Fruit fly (Drosophila melanogaster): Measurements from ENCODE around the gene pdgy.

The pdgy gene

DNA sequence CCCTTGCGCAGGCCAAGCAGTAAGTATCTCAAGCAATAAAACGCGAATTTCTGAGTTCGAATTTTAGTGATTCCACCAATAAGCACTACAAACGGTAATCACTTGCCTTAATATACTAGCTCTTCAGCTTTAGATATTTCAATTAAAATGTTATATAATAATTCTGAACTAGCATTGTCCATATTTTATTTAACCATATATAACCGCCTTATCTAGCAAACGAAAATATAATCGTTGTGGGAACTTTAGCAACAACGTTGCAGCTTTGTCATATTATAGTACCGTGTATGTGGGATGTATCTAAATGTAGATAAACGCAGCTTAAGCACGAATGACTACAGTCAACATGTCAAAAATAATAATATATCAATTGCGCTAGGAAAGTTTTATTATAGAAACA, 22.0 kb downstream of the pdgy start:
- no peak for TF ChIP-seq Gug (GFP tag; IDR thresholded peaks at IDR 0.05)
- no peak for TF ChIP-seq CG6276 (GFP tag; optimal IDR thresholded peaks at IDR 0.05)
- TF ChIP-seq CG11762 (GFP tag; optimal IDR thresholded peaks at IDR 0.05; ENCODE audit: insufficient read depth): no peak
- TF ChIP-seq Hr39 (GFP tag; optimal IDR thresholded peaks at IDR 0.05): no peak
- TF ChIP-seq vri (GFP tag; optimal IDR thresholded peaks at IDR 0.05): no peak
- TF ChIP-seq dsx (GFP tag; optimal IDR thresholded peaks at IDR 0.05; ENCODE audit: poor library complexity, severe bottlenecking): no peak
- no peak for TF ChIP-seq CG6163 (GFP tag; IDR thresholded peaks at IDR 0.05)

DNA sequence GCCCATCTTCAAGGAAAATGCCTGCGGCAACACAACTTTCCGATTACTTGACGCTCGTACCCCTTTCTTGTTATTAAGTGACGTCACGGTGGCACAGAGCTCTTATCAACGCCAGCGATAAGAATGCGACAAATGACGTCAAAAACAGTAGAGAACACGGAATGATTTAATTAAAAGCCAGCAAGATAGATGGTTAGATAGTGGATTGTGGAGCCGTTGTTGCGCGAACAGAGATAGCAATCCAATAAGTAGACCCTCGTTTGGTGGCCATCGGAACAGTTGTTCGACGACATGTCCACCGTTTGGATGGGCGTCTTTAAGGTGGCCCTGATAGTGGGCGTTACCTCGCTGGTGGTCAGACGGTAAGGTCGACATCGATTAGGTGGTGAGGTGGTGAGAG, 23.5 kb downstream of the pdgy start:
- TF ChIP-seq spab (GFP tag; optimal IDR thresholded peaks at IDR 0.05) (no peak), cyc (GFP tag; optimal IDR thresholded peaks at IDR 0.05) (no peak), Eip78C (GFP tag) (peak; percentile 34), vri (GFP tag; optimal IDR thresholded peaks at IDR 0.05) (peak; percentile 42)

DNA sequence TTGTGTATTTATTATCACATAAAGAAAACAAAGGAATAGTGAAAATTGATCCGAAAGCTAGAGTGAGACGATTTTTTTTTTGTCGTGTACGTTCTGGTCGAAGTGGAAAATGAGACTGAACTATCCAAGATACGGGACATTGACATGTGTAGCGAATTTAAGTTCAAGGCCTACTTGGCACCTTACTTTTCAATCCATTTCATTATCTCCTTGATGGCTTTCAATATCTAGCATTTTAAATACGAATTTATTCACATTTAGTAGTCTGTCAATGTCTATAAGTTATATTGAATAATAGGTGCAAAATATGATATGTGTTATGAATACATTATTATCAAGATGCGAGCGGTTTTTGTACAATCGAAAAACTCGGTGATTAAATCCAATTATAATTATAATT, 24.5 kb downstream of the pdgy start, which contains the start of gene CG32591:
Gene CG32591 (minus strand): TSS at position 101 of the 400 bp plus-strand sequence.
- no peak for TF ChIP-seq svp (GFP tag)
- TF ChIP-seq CG6854 (GFP tag; optimal IDR thresholded peaks at IDR 0.05): no peak
- TF ChIP-seq Ets21C (GFP tag; optimal IDR thresholded peaks at IDR 0.05): no peak
- TF ChIP-seq CG6276 (GFP tag; optimal IDR thresholded peaks at IDR 0.05): no peak
- no peak for TF ChIP-seq fd85E (GFP tag; optimal IDR thresholded peaks at IDR 0.05)
- TF ChIP-seq Hr38 (GFP tag; optimal IDR thresholded peaks at IDR 0.05): no peak
- no peak for TF ChIP-seq CG10631 (GFP tag; optimal IDR thresholded peaks at IDR 0.05)
- no peak for TF ChIP-seq eg (GFP tag; IDR thresholded peaks at IDR 0.05)
- no peak for TF ChIP-seq Sox15 (GFP tag; optimal IDR thresholded peaks at IDR 0.05)
- no peak for TF ChIP-seq pdm3 (GFP tag; optimal IDR thresholded peaks at IDR 0.05)
- no peak for TF ChIP-seq CG3919 (GFP tag; optimal IDR thresholded peaks at IDR 0.05)
- no peak for TF ChIP-seq dsx (GFP tag; optimal IDR thresholded peaks at IDR 0.05; ENCODE audit: poor library complexity, severe bottlenecking)
- no peak for TF ChIP-seq CG11294 (GFP tag; IDR thresholded peaks at IDR 0.05)
- no peak for TF ChIP-seq CG8632 (GFP tag; optimal IDR thresholded peaks at IDR 0.05)
- TF ChIP-seq CG34406 (GFP tag; optimal IDR thresholded peaks at IDR 0.05): no peak
- no peak for TF ChIP-seq Eip78C (GFP tag)

DNA sequence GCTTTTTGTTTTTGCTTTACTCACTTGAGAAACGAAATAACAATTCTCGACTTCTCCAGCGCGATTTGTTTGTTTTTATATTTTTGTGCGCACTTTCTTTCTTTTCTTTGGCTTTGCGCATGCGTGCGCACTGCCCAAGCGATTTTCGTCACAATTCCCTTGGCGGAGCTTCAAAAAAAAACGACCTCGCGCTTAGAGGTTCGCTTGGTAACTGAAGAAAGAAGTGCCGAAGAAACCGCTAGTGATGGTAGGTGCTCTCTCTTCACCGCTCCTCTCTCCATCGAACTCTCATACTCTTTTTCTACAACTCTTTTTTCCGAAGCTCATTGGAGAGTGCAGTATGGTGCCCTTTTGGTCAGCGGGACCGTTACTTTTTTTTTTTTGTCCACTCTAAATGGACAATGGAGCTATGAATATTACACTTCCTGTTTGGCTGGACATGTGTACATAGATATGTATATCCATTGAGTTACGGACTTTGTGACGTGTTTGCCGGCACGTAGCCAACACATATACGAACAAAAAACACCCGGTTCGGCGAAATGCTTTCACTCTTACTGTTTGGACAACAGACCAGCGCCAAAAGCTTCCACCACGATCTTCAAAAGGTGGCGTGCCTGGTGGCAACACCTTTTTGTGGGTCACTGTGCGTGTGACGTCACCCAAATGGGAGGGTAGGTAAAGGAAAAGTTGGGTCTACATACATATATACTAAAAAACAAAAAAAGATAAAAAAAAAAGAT, 29.9 kb downstream of the pdgy start, which contains the start of gene CG9503:
Gene CG9503 (minus strand): TSS at position 217 of the 743 bp plus-strand sequence.
- TF ChIP-seq esn (GFP tag; optimal IDR thresholded peaks at IDR 0.05) (peak; percentile 30), Hr39 (GFP tag; optimal IDR thresholded peaks at IDR 0.05) (no peak), OdsH (GFP tag; optimal IDR thresholded peaks at IDR 0.05) (no peak), CG32006 (GFP tag; optimal IDR thresholded peaks at IDR 0.05) (no peak), CG6854 (GFP tag; optimal IDR thresholded peaks at IDR 0.05) (peak; percentile 25), Blimp-1 (GFP tag; optimal IDR thresholded peaks at IDR 0.05) (peak; percentile 63), Ets21C (GFP tag; optimal IDR thresholded peaks at IDR 0.05) (no peak), svp (GFP tag) (peak; percentile 20), Lpt (GFP tag; optimal IDR thresholded peaks at IDR 0.05) (no peak), CG15336 (GFP tag; IDR thresholded peaks at IDR 0.05) (peak; percentile 29; the same call in 1 of the 2 replicates), CG4318 (GFP tag; optimal IDR thresholded peaks at IDR 0.05) (no peak), vri (GFP tag; optimal IDR thresholded peaks at IDR 0.05) (peak; percentile 2), CG6276 (GFP tag; optimal IDR thresholded peaks at IDR 0.05) (no peak), Eip78C (GFP tag) (peak; percentile 47)

DNA sequence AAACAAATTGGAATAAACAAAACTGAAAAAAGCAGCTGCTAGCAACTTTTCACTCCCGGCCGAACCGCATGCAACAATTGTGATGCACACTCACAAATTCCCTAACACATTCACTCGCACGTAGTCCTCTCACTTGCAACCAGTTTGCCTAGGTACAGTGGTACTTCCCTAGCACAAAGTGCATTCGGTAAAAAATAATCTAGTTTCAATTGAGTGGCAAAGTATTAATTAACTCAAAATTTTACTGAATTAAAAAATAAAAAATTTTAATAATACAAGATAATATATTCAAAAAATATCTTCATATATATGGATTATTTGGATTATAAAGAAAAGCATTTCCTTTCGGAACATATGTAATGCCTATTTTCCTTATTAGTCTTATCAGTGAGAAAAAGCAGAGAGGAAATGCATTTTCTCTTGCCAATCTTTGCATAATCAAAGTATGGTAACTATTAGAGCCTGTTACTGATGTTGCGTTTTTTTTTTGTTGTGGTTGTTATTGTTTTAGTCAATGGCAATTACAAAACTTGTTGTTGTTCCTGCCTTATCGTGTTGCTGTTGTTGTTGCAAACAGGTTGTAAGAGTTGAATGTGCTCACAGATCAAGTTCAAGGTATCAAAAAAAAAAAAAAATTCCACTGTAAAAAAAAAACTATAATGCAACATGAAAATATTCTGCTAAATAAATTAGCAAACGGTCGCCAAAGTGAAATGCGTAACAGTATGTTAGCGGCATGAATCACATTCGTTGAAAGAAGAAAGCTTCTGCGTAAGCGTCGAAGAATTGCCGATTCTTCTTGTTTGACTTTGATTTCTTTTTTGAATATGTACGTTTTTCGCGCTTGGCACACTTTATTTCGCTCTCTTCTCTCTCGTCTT, 30.7 kb downstream of the pdgy start:
- TF ChIP-seq Hr4 (GFP tag; optimal IDR thresholded peaks at IDR 0.05) (peak; percentile 42), fkh (GFP tag; optimal IDR thresholded peaks at IDR 0.05) (no peak), CG11294 (GFP tag; IDR thresholded peaks at IDR 0.05) (no peak), CG4318 (GFP tag; optimal IDR thresholded peaks at IDR 0.05) (peak; percentile 68), pdm3 (GFP tag; optimal IDR thresholded peaks at IDR 0.05) (peak; percentile 40), vri (GFP tag; optimal IDR thresholded peaks at IDR 0.05) (peak; percentile 27), CG10669 (GFP tag; optimal IDR thresholded peaks at IDR 0.05) (peak; percentile 13), CG9139 (GFP tag; optimal IDR thresholded peaks at IDR 0.05) (no peak), CG8319 (GFP tag; optimal IDR thresholded peaks at IDR 0.05) (no peak), CG3032 (tag; optimal IDR thresholded peaks at IDR 0.05) (no peak), CG8119 (GFP tag; IDR thresholded peaks at IDR 0.05) (peak; percentile 77), fd59A (GFP tag; optimal IDR thresholded peaks at IDR 0.05) (no peak), Ets96B (tag; optimal IDR thresholded peaks at IDR 0.05) (peak; percentile 42), lz (GFP tag; optimal IDR thresholded peaks at IDR 0.05) (peak; percentile 4), Eip78C (GFP tag) (peak; percentile 77), achi (GFP tag; optimal IDR thresholded peaks at IDR 0.05) (peak; percentile 38)
